Fruit fly (Drosophila melanogaster) whole organism, prepupa: Measurements from ENCODE around the gene CG11656.

Experiments used
- CG1621 ChIP-seq: fragments of 200-800 bp; sonication (Bioruptor generic); optimal IDR thresholded peaks from 3 replicates; lab custom pipeline; 2018; ENCODE audit warnings: missing biosample characterization, mild to moderate bottlenecking, missing genetic modification characterization
- CG8319 ChIP-seq: fragments of 200-800 bp; sonication (Bioruptor generic); optimal IDR thresholded peaks from 3 replicates; lab custom pipeline; 2016; ENCODE audit warnings: missing biosample characterization, missing genetic modification characterization
- Hr38 ChIP-seq: sonication (Bioruptor generic); optimal IDR thresholded peaks from 2 replicates; lab custom pipeline; 2016; ENCODE audit warnings: missing biosample characterization, missing genetic modification characterization
- Lpt ChIP-seq: fragments of 200-800 bp; sonication (Bioruptor generic); optimal IDR thresholded peaks from 3 replicates; lab custom pipeline; 2016; ENCODE audit warnings: missing biosample characterization, missing genetic modification characterization
- Met ChIP-seq: fragments of 200-800 bp; sonication (Bioruptor generic); optimal IDR thresholded peaks from 3 replicates; lab custom pipeline; 2016; ENCODE audit warnings: missing biosample characterization, missing genetic modification characterization
- OdsH ChIP-seq: fragments of 200-800 bp; sonication (Bioruptor generic); optimal IDR thresholded peaks from 3 replicates; lab custom pipeline; 2016; ENCODE audit warnings: missing biosample characterization, missing genetic modification characterization
- svp ChIP-seq: fragments of 200-800 bp; sonication (Bioruptor generic); peaks from one replicate; lab custom pipeline; 2016; ENCODE audit warnings: missing biosample characterization, missing genetic modification characterization

DNA sequence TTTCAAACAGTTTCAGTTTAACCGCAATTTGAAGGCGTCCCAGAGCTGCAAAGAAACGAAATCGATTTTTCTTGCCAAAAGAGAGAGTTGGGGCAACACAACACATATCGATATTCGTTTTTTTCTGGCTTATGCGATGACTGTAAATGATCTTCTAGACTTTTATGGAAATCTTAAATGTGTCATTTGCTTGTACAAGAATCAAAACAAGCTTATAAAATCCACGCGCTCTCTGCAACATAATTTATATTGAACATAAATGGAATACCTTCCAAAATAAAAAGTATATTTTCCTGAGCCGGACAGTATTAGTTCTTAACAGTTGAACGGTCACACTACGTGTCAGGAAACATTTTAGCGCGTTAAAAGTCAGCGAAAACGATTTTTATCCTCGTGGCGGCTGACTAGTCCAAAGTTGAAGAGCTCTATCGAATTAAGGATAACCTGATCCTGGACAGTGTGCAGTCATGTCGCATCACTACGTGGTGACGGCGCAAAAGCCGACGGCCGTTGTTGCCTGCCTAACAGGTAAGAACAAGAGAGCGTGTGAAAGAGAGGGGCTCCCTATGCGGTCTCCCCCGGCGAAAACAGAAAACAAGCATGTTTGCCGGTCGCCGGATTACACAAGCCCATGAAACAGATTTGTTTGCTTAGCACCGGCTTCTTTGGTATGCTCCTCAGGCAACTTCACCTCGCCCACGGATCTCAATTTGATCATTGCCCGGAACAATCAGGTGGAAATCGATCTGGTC is 42.4 kb downstream of the CG11656 start, which contains the start of gene pic:
- TF ChIP-seq CG1621: no peak
- TF ChIP-seq CG8319 (GFP tag; lab: Kevin White, UChicago): no peak
- no peak for TF ChIP-seq svp (GFP tag; lab: Kevin White, UChicago)
- TF ChIP-seq OdsH (GFP tag; lab: Kevin White, UChicago): no peak
- no peak for TF ChIP-seq Met
- no peak for TF ChIP-seq Lpt (GFP tag; lab: Kevin White, UChicago)
- no peak for TF ChIP-seq Hr38 (GFP tag; lab: Kevin White, UChicago)
